Worm (Caenorhabditis elegans): ENCODE results near the gene cyn-9.

ce11 chrIII:3737742-3738141 is 38.3 kb upstream of the cyn-9 start:
- no peak for TF ChIP-seq dao-5 (tag; optimal IDR thresholded peaks at IDR 0.05)
- TF ChIP-seq W03F9.2 (tag; optimal IDR thresholded peaks at IDR 0.05) = no peak

Measured in whole organism, L4/young adult.